Worm (Caenorhabditis elegans) whole organism, early embryonic: Measurements from ENCODE around the gene col-145.

Source experiments
- B0310.2 ChIP-seq: sonication (generic microtip); optimal IDR thresholded peaks from 2 replicates; lab custom pipeline; 2016; ENCODE audit warnings: mild to moderate bottlenecking, missing genetic modification characterization, missing compliant biosample characterization
- F13C5.2 ChIP-seq: sonication (generic microtip); optimal IDR thresholded peaks from 2 replicates; lab custom pipeline; 2017; ENCODE audit warnings: mild to moderate bottlenecking, missing genetic modification characterization, inconsistent platforms, missing compliant biosample characterization
- aly-1 ChIP-seq: sonication (generic microtip); optimal IDR thresholded peaks from 2 replicates; lab custom pipeline; 2016; ENCODE audit warnings: missing genetic modification characterization, missing compliant biosample characterization
- ama-1 ChIP-seq: fragments of 150-350 bp; optimal IDR thresholded peaks from 2 replicates; lab custom pipeline; 2014
- ceh-13 ChIP-seq: fragments of 200-800 bp; sonication (Bioruptor generic); optimal IDR thresholded peaks from 2 replicates; lab custom pipeline; 2018; ENCODE audit warnings: mild to moderate bottlenecking, missing genetic modification characterization, missing compliant biosample characterization
- ceh-36 ChIP-seq: sonication (generic microtip); optimal IDR thresholded peaks from 2 replicates; lab custom pipeline; 2016; ENCODE audit warnings: missing genetic modification characterization, inconsistent platforms, missing compliant biosample characterization
- ets-7 ChIP-seq: sonication (generic microtip); optimal IDR thresholded peaks from 2 replicates; lab custom pipeline; 2016; ENCODE audit warnings: missing genotype, missing genetic modification characterization, missing compliant biosample characterization
- flt-1 ChIP-seq: fragments of 200-800 bp; sonication (Bioruptor generic); IDR thresholded peaks from 2 replicates; pipeline ENCODE4 v1.3.6; 2022; ENCODE audit warnings: missing genetic modification characterization, missing compliant biosample characterization
- hmbx-1 ChIP-seq: sonication (generic microtip); optimal IDR thresholded peaks from 2 replicates; lab custom pipeline; 2016; ENCODE audit warnings: mild to moderate bottlenecking, missing genetic modification characterization, missing compliant biosample characterization
- hmg-4 ChIP-seq: fragments of 200-800 bp; sonication (Bioruptor generic); optimal IDR thresholded peaks from 2 replicates; lab custom pipeline; 2018; ENCODE audit warnings: mild to moderate bottlenecking, missing genetic modification characterization, missing compliant biosample characterization
- hnd-1 ChIP-seq: sonication (generic microtip); optimal IDR thresholded peaks from 2 replicates; lab custom pipeline; 2016; ENCODE audit warnings: missing genetic modification characterization, missing compliant biosample characterization
- pes-1 ChIP-seq: fragments of 200-800 bp; sonication (Bioruptor generic); IDR thresholded peaks from 2 replicates; pipeline ENCODE4 v1.3.6; 2022; ENCODE audit warnings: missing genetic modification reagents, missing genetic modification characterization, missing compliant biosample characterization
- scrt-1 ChIP-seq: fragments of 200-800 bp; sonication (Bioruptor generic); IDR thresholded peaks from 2 replicates; pipeline ENCODE4 v1.3.6; 2022; ENCODE audit warnings: missing genetic modification characterization, missing compliant biosample characterization
- sea-1 ChIP-seq: fragments of 200-800 bp; sonication (Bioruptor generic); conservative IDR thresholded peaks from 2 replicates; pipeline ENCODE4 v1.3.6; 2022; ENCODE audit warnings: missing genetic modification characterization, missing compliant biosample characterization
- tbx-11 ChIP-seq: fragments of 200-800 bp; sonication (Bioruptor generic); IDR thresholded peaks from 2 replicates; pipeline ENCODE4 v1.3.6; 2022; ENCODE audit warnings: missing genetic modification characterization, missing compliant biosample characterization
- tbx-37 ChIP-seq: fragments of 200-800 bp; sonication (Bioruptor generic); conservative IDR thresholded peaks from 2 replicates; pipeline ENCODE4 v1.3.6; 2022; ENCODE audit warnings: missing genetic modification reagents, missing genetic modification characterization, missing compliant biosample characterization
- tra-4 ChIP-seq: sonication (generic microtip); optimal IDR thresholded peaks from 2 replicates; lab custom pipeline; 2017; ENCODE audit warnings: missing genetic modification characterization, missing compliant biosample characterization

Gene col-145

ce11 chrV:9157597-9157996 is 5.2 kb downstream of the col-145 start:
- TF ChIP-seq pes-1 (GFP tag; lab: Robert Waterston, UW), result no peak
- no peak for TF ChIP-seq scrt-1 (GFP tag; lab: Robert Waterston, UW)

- TF ChIP-seq ama-1 (lab: Kevin White, UChicago), result no peak
- TF ChIP-seq hnd-1, result no peak
- TF ChIP-seq hmg-4 (GFP tag; lab: Kevin White, UChicago), result no peak
- TF ChIP-seq aly-1, result no peak
- no peak for TF ChIP-seq scrt-1 (GFP tag; lab: Robert Waterston, UW)
Observed at ce11 chrV:9156679-9157078, 6.1 kb downstream of the col-145 start, which contains the start of gene B0222.15. TSS of gene B0222.15 (minus strand) at chrV:9156779.

ce11 chrV:9155616-9156015 is 7.2 kb downstream of the col-145 start:
- TF ChIP-seq ceh-36 (tag; lab: Kevin White, UChicago) (no peak), F13C5.2 (tag; lab: Kevin White, UChicago) (no peak), flt-1 (no peak), hmg-4 (GFP tag; lab: Kevin White, UChicago) (no peak), ama-1 (lab: Kevin White, UChicago) (no peak), aly-1 (no peak), ets-7 (tag; lab: Kevin White, UChicago) (no peak), pes-1 (GFP tag; lab: Robert Waterston, UW) (no peak), hmbx-1 (tag; lab: Kevin White, UChicago) (no peak), ceh-13 (GFP tag; lab: Kevin White, UChicago) (no peak), hnd-1 (no peak), tbx-37 (GFP tag; lab: Robert Waterston, UW) (no peak), tra-4 (tag; lab: Kevin White, UChicago) (no peak), B0310.2 (tag; lab: Kevin White, UChicago) (no peak), scrt-1 (GFP tag; lab: Robert Waterston, UW) (no peak), tbx-11 (no peak)

- TF ChIP-seq tra-4 (tag; lab: Kevin White, UChicago) (no peak), hnd-1 (no peak), B0310.2 (tag; lab: Kevin White, UChicago) (no peak), ceh-36 (tag; lab: Kevin White, UChicago) (no peak), hmbx-1 (tag; lab: Kevin White, UChicago) (no peak)
Observed at ce11 chrV:9154772-9155171, 8.0 kb downstream of the col-145 start, which contains the start of gene B0222.5. TSS of gene B0222.5 (minus strand) at chrV:9154872.

- no peak for TF ChIP-seq hmg-4 (GFP tag; lab: Kevin White, UChicago)
- no peak for TF ChIP-seq hmbx-1 (tag; lab: Kevin White, UChicago)
Observed at ce11 chrV:9152339-9152738, 10.5 kb downstream of the col-145 start.

- TF ChIP-seq flt-1 (no peak), ets-7 (tag; lab: Kevin White, UChicago) (no peak), B0310.2 (tag; lab: Kevin White, UChicago) (no peak), scrt-1 (GFP tag; lab: Robert Waterston, UW) (no peak), pes-1 (GFP tag; lab: Robert Waterston, UW) (no peak), ceh-36 (tag; lab: Kevin White, UChicago) (no peak)
Observed at ce11 chrV:9148151-9148550, 14.7 kb downstream of the col-145 start.

ce11 chrV:9146849-9147557 is 15.8 kb downstream of the col-145 start, which contains the start of gene spl-2:
TSS of gene spl-2 (minus strand) at chrV:9146899.
- TF ChIP-seq ceh-36 (tag; lab: Kevin White, UChicago), result no peak
- TF ChIP-seq hmg-4 (GFP tag; lab: Kevin White, UChicago), result no peak

- TF ChIP-seq ceh-13 (GFP tag; lab: Kevin White, UChicago) (no peak), ets-7 (tag; lab: Kevin White, UChicago) (no peak), pes-1 (GFP tag; lab: Robert Waterston, UW) (no peak), aly-1 (no peak), B0310.2 (tag; lab: Kevin White, UChicago) (no peak), hmbx-1 (tag; lab: Kevin White, UChicago) (no peak), tra-4 (tag; lab: Kevin White, UChicago) (no peak), F13C5.2 (tag; lab: Kevin White, UChicago) (no peak), hmg-4 (GFP tag; lab: Kevin White, UChicago) (no peak)
Observed at ce11 chrV:9146196-9146595, 16.6 kb downstream of the col-145 start.

DNA sequence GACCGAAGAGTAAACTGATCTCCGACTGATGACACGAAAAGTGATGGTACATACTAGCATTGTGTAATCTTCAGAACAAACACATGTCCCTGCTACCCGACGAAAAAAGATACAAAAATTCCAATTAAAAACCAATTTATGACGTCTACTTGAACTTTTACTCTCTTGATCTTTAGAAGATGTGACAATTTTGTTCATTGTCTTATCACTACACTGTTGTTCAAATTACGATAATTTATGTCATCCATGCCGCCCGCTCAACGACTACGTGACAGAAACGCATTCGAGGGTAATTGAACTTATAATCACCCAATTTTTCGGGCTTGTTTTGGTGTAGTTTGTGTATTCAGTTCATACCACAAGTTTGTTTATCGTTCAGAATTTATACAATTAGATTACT is 18.9 kb downstream of the col-145 start:
- TF ChIP-seq B0310.2 (tag; lab: Kevin White, UChicago) (no peak), ama-1 (lab: Kevin White, UChicago) (no peak), tbx-11 (no peak), hmbx-1 (tag; lab: Kevin White, UChicago) (no peak), scrt-1 (GFP tag; lab: Robert Waterston, UW) (no peak), tbx-37 (GFP tag; lab: Robert Waterston, UW) (no peak), ceh-36 (tag; lab: Kevin White, UChicago) (no peak), ceh-13 (GFP tag; lab: Kevin White, UChicago) (no peak), sea-1 (GFP tag; lab: Robert Waterston, UW) (no peak), F13C5.2 (tag; lab: Kevin White, UChicago) (no peak), aly-1 (no peak), hmg-4 (GFP tag; lab: Kevin White, UChicago) (no peak), hnd-1 (no peak), flt-1 (no peak), tra-4 (tag; lab: Kevin White, UChicago) (no peak), ets-7 (tag; lab: Kevin White, UChicago) (no peak), pes-1 (GFP tag; lab: Robert Waterston, UW) (no peak)
